Fruit fly (Drosophila melanogaster) whole organism, embryonic: ENCODE data around the gene CG33307.

Experiments used
- C15 ChIP-seq: fragments of 200-800 bp; sonication (Bioruptor generic); IDR thresholded peaks from 3 replicates; pipeline ENCODE4 v1.3.6; 2022; ENCODE audit warnings: missing biosample characterization, missing genetic modification characterization
- CG10321 ChIP-seq: fragments of 200-800 bp; sonication (Bioruptor generic); IDR thresholded peaks from 2 replicates; pipeline ENCODE4 v1.3.6; 2022; ENCODE audit warnings: missing biosample characterization, missing genetic modification characterization
- CG11085 ChIP-seq: fragments of 200-800 bp; sonication (Bioruptor generic); IDR thresholded peaks from 2 replicates; pipeline ENCODE4 v1.3.6; 2022; ENCODE audit warnings: missing biosample characterization, missing genetic modification characterization
- CG11695 ChIP-seq: fragments of 200-800 bp; sonication (Bioruptor generic); IDR thresholded peaks from 3 replicates; pipeline ENCODE4 v1.3.6; 2022; ENCODE audit warnings: missing biosample characterization, missing genetic modification characterization
- CG13287 ChIP-seq: fragments of 200-800 bp; sonication (Bioruptor generic); IDR thresholded peaks from 2 replicates; pipeline ENCODE4 v1.3.6; 2022; ENCODE audit warnings: missing biosample characterization, missing genetic modification characterization; ENCODE audit not compliant: partially characterized antibody
- CG14860 ChIP-seq: fragments of 200-800 bp; sonication (Bioruptor generic); IDR thresholded peaks from 3 replicates; pipeline ENCODE4 v1.3.6; 2022; ENCODE audit warnings: missing biosample characterization, missing genetic modification characterization; ENCODE audit not compliant: partially characterized antibody
- CG15073 ChIP-seq: fragments of 200-800 bp; sonication (Bioruptor generic); optimal IDR thresholded peaks from 2 replicates; lab custom pipeline; 2016; ENCODE audit warnings: missing biosample characterization, missing genetic modification characterization
- CG16779 ChIP-seq: fragments of 200-800 bp; sonication (Bioruptor generic); IDR thresholded peaks from 2 replicates; pipeline ENCODE4 v1.3.6; 2022; ENCODE audit warnings: missing biosample characterization, missing genetic modification characterization
- CG17385 ChIP-seq: fragments of 200-800 bp; sonication (Bioruptor generic); optimal IDR thresholded peaks from 3 replicates; lab custom pipeline; 2018; ENCODE audit warnings: missing biosample characterization, mild to moderate bottlenecking, missing genetic modification characterization
- CG1832 ChIP-seq: fragments of 200-800 bp; sonication (Bioruptor generic); optimal IDR thresholded peaks from 2 replicates; lab custom pipeline; 2017; ENCODE audit warnings: missing biosample characterization, mild to moderate bottlenecking, missing genetic modification characterization, inconsistent platforms
- CG18476 ChIP-seq: fragments of 200-800 bp; sonication (Bioruptor generic); optimal IDR thresholded peaks from 2 replicates; lab custom pipeline; 2016; ENCODE audit warnings: missing biosample characterization, mild to moderate bottlenecking, missing genetic modification characterization
- CG6175 ChIP-seq: fragments of 200-800 bp; sonication (Bioruptor generic); IDR thresholded peaks from 3 replicates; pipeline ENCODE4 v1.3.6; 2022; ENCODE audit warnings: missing biosample characterization, missing genetic modification characterization
- CG7271 ChIP-seq: fragments of 200-800 bp; sonication (Bioruptor generic); optimal IDR thresholded peaks from 2 replicates; lab custom pipeline; 2018; ENCODE audit warnings: missing biosample characterization, mild to moderate bottlenecking, missing genetic modification characterization, moderate library complexity
- CG7357 ChIP-seq: fragments of 200-800 bp; sonication (Bioruptor generic); IDR thresholded peaks from 3 replicates; pipeline ENCODE4 v1.3.6; 2022; ENCODE audit warnings: missing biosample characterization, missing genetic modification characterization
- CG7556 ChIP-seq: fragments of 200-800 bp; sonication (Bioruptor generic); optimal IDR thresholded peaks from 2 replicates; lab custom pipeline; 2017; ENCODE audit warnings: missing biosample characterization, mild to moderate bottlenecking, missing genetic modification characterization
- CG8478 ChIP-seq: fragments of >200 bp; optimal IDR thresholded peaks from 2 replicates; lab custom pipeline; 2018
- CoRest ChIP-seq: fragments of 200-800 bp; sonication (Bioruptor generic); optimal IDR thresholded peaks from 3 replicates; lab custom pipeline; 2018; ENCODE audit warnings: missing biosample characterization, mild to moderate bottlenecking, missing genetic modification characterization, moderate library complexity
- Dip2 ChIP-seq: fragments of 200-800 bp; sonication (Bioruptor generic); IDR thresholded peaks from 2 replicates; pipeline ENCODE4 v1.3.6; 2022; ENCODE audit warnings: missing biosample characterization, missing genetic modification characterization
- Dip3 ChIP-seq: fragments of 200-800 bp; sonication (Bioruptor generic); optimal IDR thresholded peaks from 3 replicates; lab custom pipeline; 2016; ENCODE audit warnings: missing biosample characterization, missing genetic modification characterization
- Dp ChIP-seq: fragments of 200-800 bp; sonication (Bioruptor generic); optimal IDR thresholded peaks from 2 replicates; lab custom pipeline; 2018; ENCODE audit warnings: missing biosample characterization, mild to moderate bottlenecking, missing genetic modification characterization, moderate library complexity
- ERR ChIP-seq: fragments of 200-800 bp; sonication (Bioruptor generic); optimal IDR thresholded peaks from 2 replicates; lab custom pipeline; 2016; ENCODE audit warnings: missing biosample characterization, missing genetic modification characterization
- HLH4C ChIP-seq: fragments of 200-800 bp; sonication (Bioruptor generic); IDR thresholded peaks from 3 replicates; pipeline ENCODE4 v1.3.6; 2022; ENCODE audit warnings: missing biosample characterization, missing genetic modification characterization; ENCODE audit not compliant: partially characterized antibody
- HmgD ChIP-seq: fragments of 200-800 bp; sonication (Bioruptor generic); optimal IDR thresholded peaks from 3 replicates; lab custom pipeline; 2016; ENCODE audit warnings: missing biosample characterization, missing genetic modification characterization
- Scr ChIP-seq: fragments of 200-800 bp; sonication (Bioruptor generic); IDR thresholded peaks from 2 replicates; pipeline ENCODE4 v1.3.6; 2022; ENCODE audit warnings: missing biosample characterization, missing genetic modification characterization; ENCODE audit not compliant: partially characterized antibody
- Sox100B ChIP-seq: fragments of 200-800 bp; sonication (Bioruptor generic); optimal IDR thresholded peaks from 3 replicates; lab custom pipeline; 2018; ENCODE audit warnings: missing biosample characterization, mild to moderate bottlenecking, missing genetic modification characterization
- Sry-δ ChIP-seq: fragments of 200-800 bp; sonication (Bioruptor generic); optimal IDR thresholded peaks from 2 replicates; lab custom pipeline; 2016; ENCODE audit warnings: missing biosample characterization, missing genetic modification characterization
- TFAM ChIP-seq: fragments of 200-800 bp; sonication (Bioruptor generic); optimal IDR thresholded peaks from 2 replicates; lab custom pipeline; 2017; ENCODE audit warnings: missing biosample characterization, missing genetic modification characterization, inconsistent platforms
- Tbp ChIP-seq: fragments of >200 bp; optimal IDR thresholded peaks from 2 replicates; lab custom pipeline; 2018; ENCODE audit warnings: missing biosample characterization, missing genetic modification characterization
- ash1 ChIP-seq: fragments of 200-800 bp; sonication (Bioruptor generic); optimal IDR thresholded peaks from 2 replicates; lab custom pipeline; 2018; ENCODE audit warnings: missing biosample characterization, mild to moderate bottlenecking, missing genetic modification characterization
- btn ChIP-seq: fragments of 200-800 bp; sonication (Bioruptor generic); optimal IDR thresholded peaks from 2 replicates; lab custom pipeline; 2016; ENCODE audit warnings: missing biosample characterization, missing genetic modification characterization
- cas ChIP-seq: fragments of 200-800 bp; sonication (Bioruptor generic); IDR thresholded peaks from 2 replicates; pipeline ENCODE4 v1.3.6; 2022; ENCODE audit warnings: missing biosample characterization, missing genetic modification characterization
- chif ChIP-seq, 2 experiments: fragments of 200-800 bp; sonication (Bioruptor generic); optimal IDR thresholded peaks; 3 replicates each; lab custom pipeline; 2016; ENCODE audit warnings: missing biosample characterization in 2 of 2, missing genetic modification characterization in 2 of 2
- dan ChIP-seq: fragments of 200-800 bp; sonication (Bioruptor generic); IDR thresholded peaks from 2 replicates; pipeline ENCODE4 v1.3.6; 2022; ENCODE audit warnings: missing biosample characterization, missing genetic modification characterization
- disco-r ChIP-seq: fragments of 200-800 bp; sonication (Bioruptor generic); optimal IDR thresholded peaks from 2 replicates; lab custom pipeline; 2016; ENCODE audit warnings: missing biosample characterization, missing genetic modification characterization
- dm ChIP-seq: fragments of 200-800 bp; sonication (Bioruptor generic); optimal IDR thresholded peaks from 3 replicates; lab custom pipeline; 2016; ENCODE audit warnings: missing biosample characterization, missing genetic modification characterization
- en ChIP-seq: fragments of 200-800 bp; sonication (Bioruptor generic); optimal IDR thresholded peaks from 2 replicates; lab custom pipeline; 2016; ENCODE audit warnings: missing biosample characterization, missing genetic modification characterization
- gt ChIP-seq: fragments of 200-800 bp; sonication (Bioruptor generic); IDR thresholded peaks from 2 replicates; pipeline ENCODE4 v1.3.6; 2022; ENCODE audit warnings: missing biosample characterization, missing genetic modification characterization
- jing ChIP-seq: fragments of 200-800 bp; sonication (Bioruptor generic); optimal IDR thresholded peaks from 2 replicates; lab custom pipeline; 2018; ENCODE audit warnings: missing biosample characterization, mild to moderate bottlenecking, missing genetic modification characterization
- kah ChIP-seq: fragments of 200-800 bp; sonication (Bioruptor generic); optimal IDR thresholded peaks from 2 replicates; lab custom pipeline; 2018; ENCODE audit warnings: missing biosample characterization, mild to moderate bottlenecking, missing genetic modification characterization
- mld ChIP-seq: fragments of 200-800 bp; sonication (Bioruptor generic); IDR thresholded peaks from 3 replicates; pipeline ENCODE4 v1.3.6; 2022; ENCODE audit warnings: missing biosample characterization, missing genetic modification characterization; ENCODE audit not compliant: partially characterized antibody
- onecut ChIP-seq: fragments of 200-800 bp; sonication (Bioruptor generic); IDR thresholded peaks from 2 replicates; pipeline ENCODE4 v1.3.6; 2022; ENCODE audit warnings: missing biosample characterization, missing genetic modification characterization
- peb ChIP-seq: fragments of 200-800 bp; sonication (Bioruptor generic); IDR thresholded peaks from 2 replicates; pipeline ENCODE4 v1.3.6; 2022; ENCODE audit warnings: missing biosample characterization, missing genetic modification characterization
- pho ChIP-seq: fragments of 200-800 bp; sonication (Bioruptor generic); optimal IDR thresholded peaks from 2 replicates; lab custom pipeline; 2016; ENCODE audit warnings: missing biosample characterization, missing genetic modification characterization
- phol ChIP-seq: fragments of 200-800 bp; sonication (Bioruptor generic); optimal IDR thresholded peaks from 3 replicates; lab custom pipeline; 2018; ENCODE audit warnings: missing biosample characterization, mild to moderate bottlenecking, missing genetic modification characterization, moderate library complexity
- scrt ChIP-seq: fragments of 200-800 bp; sonication (Bioruptor generic); optimal IDR thresholded peaks from 2 replicates; lab custom pipeline; 2018; ENCODE audit warnings: missing biosample characterization, mild to moderate bottlenecking, missing genetic modification characterization, moderate library complexity
- sqz ChIP-seq: fragments of 200-800 bp; sonication (Bioruptor generic); optimal IDR thresholded peaks from 3 replicates; lab custom pipeline; 2018; ENCODE audit warnings: missing biosample characterization, mild to moderate bottlenecking, missing genetic modification characterization
- sr ChIP-seq: fragments of 200-800 bp; sonication (Bioruptor generic); IDR thresholded peaks from 3 replicates; pipeline ENCODE4 v1.3.6; 2022; ENCODE audit warnings: missing biosample characterization, missing genetic modification characterization
- sug ChIP-seq: fragments of 200-800 bp; optimal IDR thresholded peaks from 2 replicates; lab custom pipeline; 2019; ENCODE audit warnings: missing biosample characterization, mild to moderate bottlenecking, missing genetic modification characterization, moderate library complexity
- tna ChIP-seq: fragments of 200-800 bp; sonication (Bioruptor generic); IDR thresholded peaks from 2 replicates; pipeline ENCODE4 v1.3.6; 2022; ENCODE audit warnings: missing biosample characterization, missing genetic modification characterization; ENCODE audit not compliant: partially characterized antibody
- toy ChIP-seq: fragments of 200-800 bp; sonication (Bioruptor generic); IDR thresholded peaks from 2 replicates; pipeline ENCODE4 v1.3.6; 2022; ENCODE audit warnings: missing biosample characterization, missing genetic modification characterization
- tup ChIP-seq: fragments of 200-800 bp; sonication (Bioruptor generic); optimal IDR thresholded peaks from 2 replicates; lab custom pipeline; 2016; ENCODE audit warnings: missing biosample characterization, mild to moderate bottlenecking, missing genetic modification characterization, moderate library complexity
- zf30C ChIP-seq: fragments of 200-800 bp; sonication (Bioruptor generic); optimal IDR thresholded peaks from 3 replicates; lab custom pipeline; 2018; ENCODE audit warnings: missing biosample characterization, mild to moderate bottlenecking, missing genetic modification characterization

The CG33307 gene

dm6 chr2L:13878801-13879200, 37.5 kb upstream of the CG33307 start (continued):
- TF ChIP-seq CG14860 (GFP tag; lab: Robert Waterston, UW) = no peak
- peak; percentile 29; the same call in 1 of the 2 replicates for TF ChIP-seq onecut (GFP tag; lab: Robert Waterston, UW)
- TF ChIP-seq pho (GFP tag; lab: Kevin White, UChicago) = no peak
- peak; percentile 26; the same call in 1 of the 2 replicates for TF ChIP-seq Scr (GFP tag; lab: Robert Waterston, UW)
- no peak for TF ChIP-seq TFAM (GFP tag; lab: Kevin White, UChicago)
- TF ChIP-seq Sry-δ (GFP tag; lab: Kevin White, UChicago) = no peak
- no peak for TF ChIP-seq peb (GFP tag; lab: Robert Waterston, UW)
- TF ChIP-seq sr (GFP tag; lab: Robert Waterston, UW) = no peak; the same call in 2 of the 3 replicates
- TF ChIP-seq CG11695 (GFP tag; lab: Robert Waterston, UW) = 0 out of 3 replicates have a peak, but pooled peaks have one; percentile 46
- TF ChIP-seq CG8478 = no peak
- TF ChIP-seq disco-r (GFP tag; lab: Kevin White, UChicago) = no peak
- peak; percentile 55; the same call in 1 of the 2 replicates for TF ChIP-seq tna (GFP tag; lab: Robert Waterston, UW)
- no peak for TF ChIP-seq CG1832 (GFP tag; lab: Kevin White, UChicago)
- no peak for TF ChIP-seq Dip3 (GFP tag; lab: Kevin White, UChicago)
- TF ChIP-seq chif (GFP tag; optimal IDR thresholded peaks at IDR 0.05; lab: Kevin White, UChicago) = peak in 1 of 2 experiments; percentile 24
- TF ChIP-seq kah (GFP tag; lab: Kevin White, UChicago) = no peak
- no peak for TF ChIP-seq jing
- TF ChIP-seq tup (GFP tag; lab: Kevin White, UChicago) = no peak
- TF ChIP-seq CoRest = no peak
- TF ChIP-seq CG11085 (GFP tag; lab: Robert Waterston, UW) = no peak
- no peak for TF ChIP-seq CG18476
- no peak for TF ChIP-seq C15 (GFP tag; lab: Robert Waterston, UW)
- TF ChIP-seq CG17385 (GFP tag; lab: Kevin White, UChicago) = peak; percentile 42
- TF ChIP-seq sug (tag; lab: Kevin White, UChicago) = peak; percentile 55
- no peak for TF ChIP-seq HLH4C
- TF ChIP-seq Dp = no peak
- no peak for TF ChIP-seq CG10321 (GFP tag; lab: Robert Waterston, UW)
- no peak for TF ChIP-seq en
- no peak for TF ChIP-seq CG7556 (GFP tag; lab: Kevin White, UChicago)
- no peak for TF ChIP-seq mld (GFP tag; lab: Robert Waterston, UW)
- 0 out of 2 replicates have a peak, but pooled peaks have one; percentile 51 for TF ChIP-seq CG16779 (GFP tag; lab: Robert Waterston, UW)
- TF ChIP-seq zf30C (GFP tag; lab: Kevin White, UChicago) = no peak
- no peak for TF ChIP-seq btn (GFP tag; lab: Kevin White, UChicago)
- TF ChIP-seq ash1 (GFP tag; lab: Kevin White, UChicago) = peak; percentile 58
- peak; percentile 55 for TF ChIP-seq scrt (GFP tag; lab: Kevin White, UChicago)
- no peak for TF ChIP-seq dan (GFP tag; lab: Robert Waterston, UW)
- TF ChIP-seq toy (GFP tag; lab: Robert Waterston, UW) = no peak
- TF ChIP-seq CG13287 (GFP tag; lab: Robert Waterston, UW) = peak; percentile 45; the same call in 1 of the 2 replicates
- no peak for TF ChIP-seq CG15073 (GFP tag; lab: Kevin White, UChicago)
- TF ChIP-seq gt (GFP tag; lab: Robert Waterston, UW) = no peak
- no peak for TF ChIP-seq Dip2 (GFP tag; lab: Robert Waterston, UW)
- no peak for TF ChIP-seq CG7271 (tag; lab: Kevin White, UChicago)
- TF ChIP-seq cas (GFP tag; lab: Robert Waterston, UW) = no peak
- TF ChIP-seq CG6175 (GFP tag; lab: Robert Waterston, UW) = 0 out of 3 replicates have a peak, but pooled peaks have one; percentile 51
- TF ChIP-seq CG7357 (GFP tag; lab: Robert Waterston, UW) = 0 out of 3 replicates have a peak, but pooled peaks have one; percentile 12
- TF ChIP-seq Tbp (GFP tag; lab: Kevin White, UChicago) = no peak
- no peak for TF ChIP-seq Sox100B (GFP tag; lab: Kevin White, UChicago)
- no peak for TF ChIP-seq ERR (GFP tag; lab: Kevin White, UChicago)
- TF ChIP-seq HmgD (GFP tag; lab: Kevin White, UChicago) = no peak
- no peak for TF ChIP-seq dm (GFP tag; lab: Kevin White, UChicago)
- no peak for TF ChIP-seq phol (tag; lab: Kevin White, UChicago)
- no peak for TF ChIP-seq sqz (GFP tag; lab: Kevin White, UChicago)
